Worm (Caenorhabditis elegans) whole organism, L4 larva: ENCODE measurements around the gene Y71H2B.8.

ENCODE experiments used
- F44E2.7 ChIP-seq: fragments of 200-800 bp; sonication (Bioruptor generic); IDR thresholded peaks from 2 replicates; pipeline ENCODE4 v2.1.2; 2022; ENCODE audit warnings: missing genetic modification characterization, missing compliant biosample characterization
- T20F7.1 ChIP-seq: fragments of 200-800 bp; sonication (Bioruptor generic); optimal IDR thresholded peaks from 2 replicates; lab custom pipeline; 2018; ENCODE audit warnings: mild to moderate bottlenecking, missing genetic modification characterization, missing compliant biosample characterization
- T26A8.4 ChIP-seq: fragments of 200-800 bp; sonication (Bioruptor generic); IDR thresholded peaks from 2 replicates; pipeline ENCODE4 v1.3.6; 2022; ENCODE audit warnings: missing genetic modification characterization, missing compliant biosample characterization
- ZK337.2 ChIP-seq: fragments of 200-800 bp; sonication (Bioruptor generic); IDR thresholded peaks from 2 replicates; pipeline ENCODE4 v1.3.6; 2022; ENCODE audit warnings: missing genetic modification reagents, missing genetic modification characterization, missing compliant biosample characterization
- ZK546.5 ChIP-seq, 2 experiments: sonication (generic microtip); optimal IDR thresholded peaks; 2 replicates each; lab custom pipeline; 2017; ENCODE audit warnings: missing biosample characterization in 2 of 2, missing genetic modification characterization in 2 of 2
- aha-1 ChIP-seq: fragments of 150-350 bp; peaks from one replicate; lab custom pipeline; 2014; ENCODE audit warnings: missing biosample characterization, missing genetic modification characterization
- aly-2 ChIP-seq: sonication (generic microtip); optimal IDR thresholded peaks from 2 replicates; lab custom pipeline; 2018; ENCODE audit warnings: missing biosample characterization, missing genetic modification characterization
- attf-4 ChIP-seq: sonication (generic microtip); optimal IDR thresholded peaks from 3 replicates; lab custom pipeline; 2017; ENCODE audit warnings: missing biosample characterization, missing genetic modification characterization
- ceh-82 ChIP-seq: sonication (generic microtip); optimal IDR thresholded peaks from 2 replicates; lab custom pipeline; 2017; ENCODE audit warnings: missing biosample characterization, missing genetic modification characterization
- ces-1 ChIP-seq: fragments of 150-350 bp; sonication (generic microtip); optimal IDR thresholded peaks from 4 replicates; lab custom pipeline; 2014; ENCODE audit warnings: missing biosample characterization, missing genetic modification reagents, missing genetic modification characterization
- cey-2 ChIP-seq: sonication (generic microtip); optimal IDR thresholded peaks from 3 replicates; lab custom pipeline; 2017; ENCODE audit warnings: missing genetic modification characterization, mild to moderate bottlenecking, missing compliant biosample characterization, antibody characterized with exemption, borderline replicate concordance; ENCODE audit not compliant: insufficient read depth
- ctbp-1 ChIP-seq: fragments of 200-800 bp; sonication (Bioruptor generic); IDR thresholded peaks from 2 replicates; pipeline ENCODE4 v1.3.6; 2022; ENCODE audit warnings: missing genetic modification reagents, missing genetic modification characterization, missing compliant biosample characterization
- daf-12 ChIP-seq: fragments of 150-350 bp; optimal IDR thresholded peaks from 2 replicates; lab custom pipeline; 2014; ENCODE audit warnings: missing biosample characterization, missing genetic modification reagents, missing genetic modification characterization
- daf-16 ChIP-seq, 3 experiments: sonication (generic microtip); optimal IDR thresholded peaks; 2 replicates each; lab custom pipeline; 2016 to 2017; ENCODE audit warnings: missing genetic modification characterization in 3 of 3, missing genetic modification reagents in 3 of 3, mild to moderate bottlenecking in 2 of 3, missing compliant biosample characterization in 2 of 3, missing biosample characterization in 1 of 3, moderate library complexity in 1 of 3
- dmd-6 ChIP-seq: fragments of 200-800 bp; sonication (Bioruptor generic); IDR thresholded peaks from 2 replicates; pipeline ENCODE4 v1.3.6; 2022; ENCODE audit warnings: missing genetic modification reagents, missing genetic modification characterization, missing compliant biosample characterization
- dmd-9 ChIP-seq: fragments of 200-800 bp; sonication (Bioruptor generic); IDR thresholded peaks from 2 replicates; pipeline ENCODE4 v1.3.6; 2022; ENCODE audit warnings: missing genetic modification reagents, missing genetic modification characterization, missing compliant biosample characterization
- dpl-1 ChIP-seq: fragments of 150-350 bp; optimal IDR thresholded peaks from 2 replicates; lab custom pipeline; 2014; ENCODE audit warnings: missing biosample characterization, missing genetic modification reagents, missing genetic modification characterization
- duxl-1 ChIP-seq: sonication (generic microtip); optimal IDR thresholded peaks from 2 replicates; lab custom pipeline; 2016; ENCODE audit warnings: mild to moderate bottlenecking, missing genetic modification characterization, moderate library complexity, missing compliant biosample characterization; ENCODE audit not compliant: poor library complexity
- egl-27 ChIP-seq: sonication (generic microtip); optimal IDR thresholded peaks from 3 replicates; lab custom pipeline; 2017; ENCODE audit warnings: missing biosample characterization, missing genetic modification reagents, missing genetic modification characterization
- egl-43 ChIP-seq: fragments of 200-800 bp; sonication (Bioruptor generic); IDR thresholded peaks from 2 replicates; pipeline ENCODE4 v1.3.6; 2022; ENCODE audit warnings: missing genetic modification reagents, missing genetic modification characterization, missing compliant biosample characterization
- fkh-10 ChIP-seq: fragments of 150-350 bp; optimal IDR thresholded peaks from 2 replicates; lab custom pipeline; 2014; ENCODE audit warnings: missing biosample characterization, missing genetic modification reagents, missing genetic modification characterization
- hif-1 ChIP-seq, 2 experiments: sonication (generic microtip); optimal IDR thresholded peaks; 2 replicates each; lab custom pipeline; 2016 to 2017; ENCODE audit warnings: missing compliant biosample characterization in 2 of 2, missing genetic modification characterization in 2 of 2, missing genetic modification reagents in 2 of 2, missing genotype in 2 of 2, mild to moderate bottlenecking in 1 of 2
- jun-1 ChIP-seq: fragments of 150-350 bp; optimal IDR thresholded peaks from 2 replicates; lab custom pipeline; 2014; ENCODE audit warnings: missing biosample characterization, missing genetic modification reagents, missing genetic modification characterization
- lin-1 ChIP-seq: fragments of 200-800 bp; sonication (Bioruptor generic); IDR thresholded peaks from 2 replicates; pipeline ENCODE4 v1.3.6; 2022; ENCODE audit warnings: missing genetic modification reagents, missing genetic modification characterization, missing compliant biosample characterization
- lin-38 ChIP-seq: fragments of 200-800 bp; sonication (Bioruptor generic); IDR thresholded peaks from 2 replicates; pipeline ENCODE4 v1.3.6; 2022; ENCODE audit warnings: missing genetic modification reagents, missing genetic modification characterization, missing compliant biosample characterization
- lir-3 ChIP-seq: sonication (generic microtip); optimal IDR thresholded peaks from 2 replicates; lab custom pipeline; 2016; ENCODE audit warnings: mild to moderate bottlenecking, missing genetic modification characterization, missing compliant biosample characterization
- madf-5 ChIP-seq, 2 experiments: fragments of 200-800 bp; sonication (Bioruptor generic); IDR thresholded peaks; 2 replicates each; pipeline ENCODE4 v1.3.6; 2022; ENCODE audit warnings: missing compliant biosample characterization in 2 of 2, missing genetic modification characterization in 2 of 2
- mxl-2 ChIP-seq: fragments of 200-800 bp; sonication (Bioruptor generic); conservative IDR thresholded peaks from 2 replicates; pipeline ENCODE4 v1.3.6; 2022; ENCODE audit warnings: missing genetic modification reagents, missing genetic modification characterization, missing compliant biosample characterization
- nhr-111 ChIP-seq: fragments of 200-800 bp; sonication (Bioruptor generic); optimal IDR thresholded peaks from 2 replicates; lab custom pipeline; 2018; ENCODE audit warnings: mild to moderate bottlenecking, missing genetic modification characterization, missing compliant biosample characterization
- nhr-237 ChIP-seq: sonication (generic microtip); optimal IDR thresholded peaks from 2 replicates; lab custom pipeline; 2017; ENCODE audit warnings: missing biosample characterization, missing genetic modification characterization
- nhr-28 ChIP-seq: fragments of 150-350 bp; optimal IDR thresholded peaks from 2 replicates; lab custom pipeline; 2014; ENCODE audit warnings: missing biosample characterization, missing genetic modification characterization
- nhr-42 ChIP-seq: fragments of 200-800 bp; sonication (Bioruptor generic); IDR thresholded peaks from 2 replicates; pipeline ENCODE4 v1.3.6; 2022; ENCODE audit warnings: missing genetic modification characterization, missing compliant biosample characterization
- nhr-48 ChIP-seq: sonication (generic microtip); optimal IDR thresholded peaks from 2 replicates; lab custom pipeline; 2016; ENCODE audit warnings: mild to moderate bottlenecking, missing genetic modification characterization, missing compliant biosample characterization
- nhr-76 ChIP-seq: fragments of 150-350 bp; optimal IDR thresholded peaks from 2 replicates; lab custom pipeline; 2014; ENCODE audit warnings: missing biosample characterization, missing genetic modification characterization
- pha-4 ChIP-seq, 2 experiments: fragments of 150-350 bp in 1 of 2; fragments of 200-800 bp in 1 of 2; sonication (Bioruptor generic) in 1 of 2; IDR thresholded peaks in 1 of 2; optimal IDR thresholded peaks in 1 of 2; 2 replicates each; pipeline versions ENCODE4 v1.3.6 to Lab custom; 2014 to 2022; ENCODE audit warnings: missing genetic modification characterization in 2 of 2, missing genetic modification reagents in 2 of 2, missing biosample characterization in 1 of 2, missing compliant biosample characterization in 1 of 2
- php-3 ChIP-seq: fragments of 200-800 bp; sonication (Bioruptor generic); IDR thresholded peaks from 2 replicates; pipeline ENCODE4 v1.3.6; 2022; ENCODE audit warnings: missing genetic modification reagents, missing genetic modification characterization, missing compliant biosample characterization
- pqm-1 ChIP-seq: sonication (generic microtip); optimal IDR thresholded peaks from 2 replicates; lab custom pipeline; 2017; ENCODE audit warnings: missing biosample characterization, missing genetic modification characterization
- rbr-2 ChIP-seq: sonication (generic microtip); optimal IDR thresholded peaks from 2 replicates; lab custom pipeline; 2016; ENCODE audit warnings: missing genotype, missing genetic modification characterization, missing compliant biosample characterization
- sdz-12 ChIP-seq: fragments of 200-800 bp; sonication (Bioruptor generic); optimal IDR thresholded peaks from 2 replicates; lab custom pipeline; 2018; ENCODE audit warnings: mild to moderate bottlenecking, missing genetic modification characterization, missing compliant biosample characterization
- set-16 ChIP-seq: fragments of 200-800 bp; sonication (Bioruptor generic); IDR thresholded peaks from 2 replicates; pipeline ENCODE4 v1.3.6; 2022; ENCODE audit warnings: missing genetic modification reagents, missing genetic modification characterization, missing compliant biosample characterization
- skn-1 ChIP-seq: fragments of 150-350 bp; optimal IDR thresholded peaks from 2 replicates; lab custom pipeline; 2014; ENCODE audit warnings: missing biosample characterization, missing genetic modification characterization
- snpc-1.2 ChIP-seq: fragments of 200-800 bp; sonication (Bioruptor generic); IDR thresholded peaks from 2 replicates; pipeline ENCODE4 v1.3.6; 2022; ENCODE audit warnings: missing genetic modification reagents, missing genetic modification characterization, missing compliant biosample characterization
- spr-3 ChIP-seq: fragments of 200-800 bp; sonication (Bioruptor generic); optimal IDR thresholded peaks from 2 replicates; lab custom pipeline; 2018; ENCODE audit warnings: mild to moderate bottlenecking, missing genetic modification characterization, missing compliant biosample characterization
- tag-97 ChIP-seq: fragments of 200-800 bp; sonication (Bioruptor generic); IDR thresholded peaks from 2 replicates; pipeline ENCODE4 v1.3.6; 2022; ENCODE audit warnings: missing genetic modification characterization, missing compliant biosample characterization
- zip-11 ChIP-seq: fragments of 200-800 bp; sonication (Bioruptor generic); IDR thresholded peaks from 2 replicates; pipeline ENCODE4 v1.3.6; 2022; ENCODE audit warnings: missing genetic modification characterization, missing compliant biosample characterization
- ztf-7 ChIP-seq: fragments of 150-350 bp; optimal IDR thresholded peaks from 2 replicates; lab custom pipeline; 2014; ENCODE audit warnings: missing biosample characterization, missing genetic modification characterization

Y71H2B.8 gene

ce11 chrIII:2576360-2577259, 2.5 kb upstream of the Y71H2B.8 start (continued):
- peak in 1 of 2 experiments; percentile 59 for TF ChIP-seq hif-1 (tag; optimal IDR thresholded peaks at IDR 0.05; lab: Kevin White, UChicago)
- no peak for TF ChIP-seq zip-11 (GFP tag; lab: Robert Waterston, UW)
- TF ChIP-seq T26A8.4 (GFP tag; lab: Robert Waterston, UW), result no peak
- no peak for TF ChIP-seq daf-16 (GFP tag; optimal IDR thresholded peaks at IDR 0.05; lab: Kevin White, UChicago)
- no peak for TF ChIP-seq daf-16 (tag; optimal IDR thresholded peaks at IDR 0.05; lab: Kevin White, UChicago)
- TF ChIP-seq daf-12 (tag; lab: Kevin White, UChicago), result no peak
- TF ChIP-seq attf-4 (tag; lab: Kevin White, UChicago), result no peak
- no peak for TF ChIP-seq ZK546.5 (tag; optimal IDR thresholded peaks at IDR 0.05; lab: Kevin White, UChicago)
- TF ChIP-seq mxl-2 (GFP tag; lab: Robert Waterston, UW), result no peak
- peak; percentile 30; the same call in 1 of the 2 replicates for TF ChIP-seq ctbp-1 (GFP tag; lab: Robert Waterston, UW)
- no peak for TF ChIP-seq ZK337.2 (GFP tag; lab: Robert Waterston, UW)
- TF ChIP-seq pqm-1 (tag; lab: Kevin White, UChicago), result peak; percentile 37
- no peak for TF ChIP-seq F44E2.7
- peak; percentile 56 for TF ChIP-seq dpl-1 (GFP tag; lab: Kevin White, UChicago)
- TF ChIP-seq rbr-2 (tag; lab: Kevin White, UChicago), result peak; percentile 75
- TF ChIP-seq sdz-12 (GFP tag; lab: Kevin White, UChicago), result no peak
- TF ChIP-seq spr-3 (GFP tag; lab: Kevin White, UChicago), result no peak
- no peak for TF ChIP-seq egl-27
- TF ChIP-seq fkh-10 (GFP tag; lab: Kevin White, UChicago), result peak; percentile 9
- TF ChIP-seq nhr-48, result peak; percentile 11
- TF ChIP-seq duxl-1, result no peak
- TF ChIP-seq snpc-1.2 (GFP tag; lab: Robert Waterston, UW), result no peak
- TF ChIP-seq pha-4 (GFP tag; IDR thresholded peaks at IDR 0.05; lab: Robert Waterston, UW), result no peak
- no peak for TF ChIP-seq pha-4 (tag; optimal IDR thresholded peaks at IDR 0.05; lab: Kevin White, UChicago)
- no peak for TF ChIP-seq T20F7.1 (GFP tag; lab: Kevin White, UChicago)
- no peak for TF ChIP-seq ceh-82 (tag; lab: Kevin White, UChicago)
- TF ChIP-seq lin-38 (GFP tag; lab: Robert Waterston, UW), result peak; percentile 50
- TF ChIP-seq lin-1 (GFP tag; lab: Robert Waterston, UW), result no peak
- TF ChIP-seq ztf-7, result no peak
- no peak for TF ChIP-seq set-16 (GFP tag; lab: Robert Waterston, UW)
- TF ChIP-seq skn-1 (tag; lab: Kevin White, UChicago), result no peak
- TF ChIP-seq, all 104 proteins: peak for 28

- peak; percentile 52 for TF ChIP-seq aha-1 (tag; lab: Kevin White, UChicago)
- TF ChIP-seq dmd-9 (GFP tag; lab: Robert Waterston, UW), result no peak
- TF ChIP-seq, all 104 proteins: peak for 1
Measured at ce11 chrIII:2577982-2578381, 1.1 kb upstream of the Y71H2B.8 start.

- no peak for TF ChIP-seq aly-2 (tag; lab: Kevin White, UChicago)
- TF ChIP-seq lir-3 (tag; lab: Kevin White, UChicago), result no peak
- TF ChIP-seq lin-1 (GFP tag; lab: Robert Waterston, UW), result no peak
- no peak for TF ChIP-seq nhr-42 (GFP tag; lab: Robert Waterston, UW)
- TF ChIP-seq madf-5 (GFP tag; IDR thresholded peaks at IDR 0.05; lab: Robert Waterston, UW), result no peak
- TF ChIP-seq nhr-111 (GFP tag; lab: Kevin White, UChicago), result no peak
- TF ChIP-seq set-16 (GFP tag; lab: Robert Waterston, UW), result no peak
- peak; percentile 53 for TF ChIP-seq nhr-28 (tag; lab: Kevin White, UChicago)
- TF ChIP-seq jun-1 (tag; lab: Kevin White, UChicago), result no peak
- no peak for TF ChIP-seq egl-43 (GFP tag; lab: Robert Waterston, UW)
- no peak for TF ChIP-seq ces-1 (GFP tag; lab: Kevin White, UChicago)
- no peak for TF ChIP-seq hif-1 (tag; optimal IDR thresholded peaks at IDR 0.05; lab: Kevin White, UChicago)
- TF ChIP-seq skn-1 (tag; lab: Kevin White, UChicago), result no peak
- no peak for TF ChIP-seq nhr-237 (tag; lab: Kevin White, UChicago)
- no peak for TF ChIP-seq cey-2 (tag; lab: Kevin White, UChicago)
- no peak for TF ChIP-seq tag-97
- TF ChIP-seq php-3, result no peak
- peak; percentile 31 for TF ChIP-seq dmd-6 (GFP tag; lab: Robert Waterston, UW)
- TF ChIP-seq nhr-76 (tag; lab: Kevin White, UChicago), result no peak
Measured at ce11 chrIII:2578563-2578962, 530 bp upstream of the Y71H2B.8 start.
